Fruit fly (Drosophila melanogaster) whole organism: ENCODE data around the gene hob.

Experiments used
- CG8478 ChIP-seq: fragments of >200 bp; optimal IDR thresholded peaks from 2 replicates; lab custom pipeline; 2018; ENCODE audit warnings: inconsistent platforms
- Dll ChIP-seq: fragments of >200 bp; optimal IDR thresholded peaks from 2 replicates; lab custom pipeline; 2017
- EcR ChIP-seq, 2 experiments: fragments of >200 bp; optimal IDR thresholded peaks; 2 replicates each; lab custom pipeline; 2017; ENCODE audit warnings: missing biosample characterization in 2 of 2, missing genetic modification characterization in 2 of 2, missing genetic modification reagents in 2 of 2
- pan ChIP-seq: fragments of >200 bp; optimal IDR thresholded peaks from 2 replicates; lab custom pipeline; 2017
- psq ChIP-seq: fragments of >200 bp; optimal IDR thresholded peaks from 2 replicates; lab custom pipeline; 2017
- usp ChIP-seq: fragments of >200 bp; optimal IDR thresholded peaks from 2 replicates; lab custom pipeline; 2017; ENCODE audit warnings: missing biosample characterization, missing genetic modification characterization, mixed read lengths

Gene hob

DNA sequence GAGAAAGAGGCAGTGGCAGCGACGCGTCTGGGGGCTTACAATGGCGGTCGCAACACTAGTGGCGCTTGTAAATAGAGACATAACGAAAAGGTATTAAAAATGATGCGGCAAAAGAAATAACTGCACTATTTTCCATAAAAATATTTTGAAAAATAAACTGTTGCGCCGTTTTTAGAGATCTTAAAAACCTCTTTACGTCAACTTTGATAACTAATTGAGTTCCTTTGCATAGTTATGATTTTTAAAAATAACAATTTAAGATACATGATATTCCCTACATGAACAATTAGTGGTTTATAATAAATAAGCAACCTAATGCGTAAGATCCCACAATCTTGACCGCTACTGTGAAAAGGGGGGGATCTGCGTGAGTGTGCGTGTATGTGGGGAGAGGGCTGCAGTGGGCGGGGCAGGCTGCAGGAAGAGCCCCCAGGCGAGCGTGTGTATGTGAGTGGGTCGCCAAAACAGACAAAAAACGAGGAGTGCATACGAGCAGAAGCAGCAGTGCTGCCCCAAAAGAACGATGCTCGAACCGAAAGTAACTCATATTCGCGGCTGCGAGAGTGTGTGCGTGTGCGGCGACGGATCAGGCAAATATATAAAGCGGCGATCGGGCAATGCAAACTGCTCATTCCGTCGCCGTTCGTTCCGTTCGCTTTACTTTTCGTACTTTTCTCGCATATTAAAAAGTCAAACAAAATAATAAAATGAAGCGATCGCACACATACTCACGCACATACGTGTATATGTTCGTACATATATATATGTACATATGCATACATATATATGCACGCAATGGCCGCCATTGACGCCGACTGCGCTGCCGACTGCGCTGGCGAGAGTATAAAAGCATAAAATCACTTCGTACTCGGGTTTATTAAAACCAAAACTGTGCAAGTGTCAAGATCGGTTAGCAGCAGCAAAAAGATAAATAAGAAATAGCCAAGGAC lies 30.3 kb upstream of the hob start:
- TF ChIP-seq EcR (GFP tag; optimal IDR thresholded peaks at IDR 0.05; lab: Kevin White, UChicago) (no peak), pan (lab: Kevin White, UChicago) (no peak), usp (GFP tag; lab: Kevin White, UChicago) (no peak)

DNA sequence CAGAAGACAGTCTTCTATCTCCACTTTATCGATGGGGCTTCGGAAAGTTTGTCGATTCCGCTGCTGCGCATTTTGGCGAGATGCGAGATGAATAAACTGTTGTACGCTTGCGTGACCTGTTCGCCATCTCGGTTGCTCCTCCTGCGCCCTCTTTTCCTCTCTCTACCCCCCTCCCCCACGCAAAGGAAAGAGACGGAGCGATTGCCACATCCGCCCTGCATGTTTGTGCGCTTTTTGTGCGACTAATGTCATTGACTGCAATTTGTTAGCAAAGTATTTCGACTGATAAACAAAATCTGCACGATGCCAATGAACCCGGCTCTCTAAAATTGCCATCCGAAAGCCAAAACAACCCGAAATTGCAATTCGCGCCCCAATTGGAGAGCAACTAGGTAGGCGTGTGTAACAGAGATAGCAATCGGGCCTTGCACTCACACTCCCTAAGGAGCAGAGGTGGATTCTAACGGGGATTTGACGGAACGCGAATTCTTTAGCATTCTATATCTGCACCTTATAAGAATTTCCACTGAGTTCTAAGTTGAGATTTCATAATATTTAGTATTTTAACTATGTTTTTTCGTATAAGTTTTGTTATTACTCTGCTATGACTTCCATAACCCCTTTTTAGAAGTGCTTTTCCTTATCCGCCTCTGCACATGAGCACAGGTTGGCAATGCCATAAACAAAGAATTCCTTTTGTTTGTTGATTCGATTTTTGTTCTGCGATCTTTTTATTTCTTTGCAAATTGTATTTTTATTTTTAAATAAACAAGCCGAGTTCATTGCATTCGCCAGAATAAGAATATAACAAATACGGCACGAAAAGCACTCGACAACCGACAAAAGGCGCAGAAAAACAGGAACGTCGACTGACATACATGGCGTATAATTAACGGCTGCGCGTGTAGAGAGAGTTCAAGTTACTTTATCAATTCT lies 28.7 kb upstream of the hob start, which contains the start of gene CG43389:
Gene CG43389 (plus strand): TSS at position 886 of the 936 bp plus-strand sequence.
- TF ChIP-seq EcR (GFP tag; optimal IDR thresholded peaks at IDR 0.05; lab: Kevin White, UChicago) (peak; percentile 66 to 92), Dll (lab: Kevin White, UChicago) (peak; percentile 24), CG8478 (lab: Kevin White, UChicago) (peak; percentile 57), usp (GFP tag; lab: Kevin White, UChicago) (no peak), psq (lab: Kevin White, UChicago) (no peak), pan (lab: Kevin White, UChicago) (no peak)

DNA sequence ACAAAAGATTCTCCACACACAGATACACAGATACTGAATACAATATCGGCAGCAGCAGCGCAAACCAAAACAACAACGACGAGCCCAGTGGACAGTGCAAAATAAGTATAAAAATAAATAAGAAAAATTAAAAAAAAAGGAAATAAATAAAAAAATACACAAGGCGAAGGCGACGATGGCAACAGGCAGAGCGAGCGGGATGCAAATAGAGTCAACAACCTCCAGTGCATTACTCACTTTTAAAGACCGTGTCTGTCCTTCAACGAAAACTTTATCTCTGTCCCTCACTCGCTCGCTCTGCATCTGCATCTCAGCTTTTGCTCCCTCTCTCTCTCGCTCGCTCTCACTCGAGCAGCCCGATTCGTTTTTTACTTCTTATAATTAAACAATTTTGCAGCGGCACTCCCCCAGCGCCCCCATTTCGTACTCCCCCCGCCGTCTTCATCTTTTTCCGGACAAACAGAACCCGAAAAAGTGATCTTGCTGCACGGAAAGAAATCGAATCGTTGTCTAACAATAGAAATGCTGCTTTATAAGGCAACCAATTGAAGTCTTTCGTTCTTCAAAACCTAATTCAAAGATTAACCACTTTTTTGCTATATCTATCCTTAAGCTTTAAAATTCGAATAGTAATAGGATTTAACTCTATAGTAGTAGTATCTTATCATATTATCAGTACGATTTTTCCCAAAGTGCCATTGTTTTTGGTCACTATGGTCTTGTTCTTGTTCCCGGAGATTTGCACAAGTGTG lies 27.8 kb upstream of the hob start:
- TF ChIP-seq psq (lab: Kevin White, UChicago): no peak
- TF ChIP-seq Dll (lab: Kevin White, UChicago): peak; percentile 69
- TF ChIP-seq EcR (GFP tag; optimal IDR thresholded peaks at IDR 0.05; lab: Kevin White, UChicago): peak; percentile 87 to 93

DNA sequence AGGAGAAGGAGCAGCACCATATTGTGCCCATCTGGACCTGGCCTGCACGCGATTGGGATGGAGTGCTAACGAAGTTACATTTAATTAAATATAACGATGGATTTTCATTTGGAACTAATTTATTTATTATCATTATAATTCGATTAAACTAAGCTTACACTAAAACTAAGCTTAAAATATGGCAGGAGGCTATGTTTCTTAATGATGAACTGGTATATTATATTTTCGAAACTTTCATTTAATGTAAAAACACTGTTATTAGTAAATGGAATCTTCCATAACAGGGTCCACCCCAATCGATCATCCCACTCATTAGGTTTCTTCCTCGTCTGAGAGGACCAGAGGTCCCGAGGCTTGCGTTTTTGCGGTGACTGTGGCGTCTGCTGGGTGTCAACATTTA lies 26.5 kb upstream of the hob start:
- TF ChIP-seq usp (GFP tag; lab: Kevin White, UChicago) (no peak), psq (lab: Kevin White, UChicago) (no peak)

DNA sequence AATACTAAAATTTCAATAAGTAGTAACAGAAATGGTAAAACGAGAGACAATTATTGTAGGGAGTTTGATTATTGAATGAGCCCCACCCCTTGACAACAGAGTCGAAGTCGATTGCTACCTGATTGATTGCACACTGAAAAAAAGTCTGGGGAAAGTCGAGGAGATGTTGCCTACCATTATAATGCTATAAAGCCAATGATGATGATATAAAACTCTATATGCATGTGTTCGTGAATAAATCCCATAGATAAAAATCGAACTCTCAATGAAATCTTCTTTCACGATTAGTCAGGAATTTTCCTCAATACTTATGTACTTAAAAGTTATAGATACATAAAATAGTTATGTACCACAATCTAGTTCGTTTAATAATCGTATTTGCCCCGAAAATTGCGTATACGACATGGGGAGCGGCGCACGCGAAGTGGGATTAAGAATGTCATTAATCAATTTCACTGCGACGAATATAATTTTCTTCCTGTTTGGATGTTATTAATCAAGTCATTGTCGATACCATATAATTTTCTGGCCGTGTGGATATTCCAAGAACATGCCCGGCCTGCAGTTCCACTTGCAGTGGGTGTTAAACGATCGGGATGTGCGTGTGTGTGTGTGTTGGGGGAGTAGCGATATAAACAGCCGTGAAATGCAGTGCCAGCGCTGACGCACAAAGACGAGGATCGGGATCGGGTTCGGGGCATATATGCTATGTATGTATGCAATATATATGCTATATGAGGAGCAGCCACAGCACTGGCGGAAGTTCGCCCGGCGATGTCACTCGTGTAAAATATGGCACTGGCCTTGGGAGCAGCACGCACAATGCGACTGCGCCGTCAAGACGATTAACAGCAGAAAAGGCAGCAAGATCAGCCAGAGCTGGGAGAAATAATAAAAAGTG lies 25.8 kb upstream of the hob start, which contains the start of gene CG12078:
Gene CG12078 (minus strand): TSS at position 51 of the 901 bp plus-strand sequence.
- TF ChIP-seq EcR (GFP tag; optimal IDR thresholded peaks at IDR 0.05; lab: Kevin White, UChicago): no peak
- no peak for TF ChIP-seq CG8478 (lab: Kevin White, UChicago)
- TF ChIP-seq Dll (lab: Kevin White, UChicago): no peak
- TF ChIP-seq pan (lab: Kevin White, UChicago): no peak
- no peak for TF ChIP-seq usp (GFP tag; lab: Kevin White, UChicago)
- no peak for TF ChIP-seq psq (lab: Kevin White, UChicago)

DNA sequence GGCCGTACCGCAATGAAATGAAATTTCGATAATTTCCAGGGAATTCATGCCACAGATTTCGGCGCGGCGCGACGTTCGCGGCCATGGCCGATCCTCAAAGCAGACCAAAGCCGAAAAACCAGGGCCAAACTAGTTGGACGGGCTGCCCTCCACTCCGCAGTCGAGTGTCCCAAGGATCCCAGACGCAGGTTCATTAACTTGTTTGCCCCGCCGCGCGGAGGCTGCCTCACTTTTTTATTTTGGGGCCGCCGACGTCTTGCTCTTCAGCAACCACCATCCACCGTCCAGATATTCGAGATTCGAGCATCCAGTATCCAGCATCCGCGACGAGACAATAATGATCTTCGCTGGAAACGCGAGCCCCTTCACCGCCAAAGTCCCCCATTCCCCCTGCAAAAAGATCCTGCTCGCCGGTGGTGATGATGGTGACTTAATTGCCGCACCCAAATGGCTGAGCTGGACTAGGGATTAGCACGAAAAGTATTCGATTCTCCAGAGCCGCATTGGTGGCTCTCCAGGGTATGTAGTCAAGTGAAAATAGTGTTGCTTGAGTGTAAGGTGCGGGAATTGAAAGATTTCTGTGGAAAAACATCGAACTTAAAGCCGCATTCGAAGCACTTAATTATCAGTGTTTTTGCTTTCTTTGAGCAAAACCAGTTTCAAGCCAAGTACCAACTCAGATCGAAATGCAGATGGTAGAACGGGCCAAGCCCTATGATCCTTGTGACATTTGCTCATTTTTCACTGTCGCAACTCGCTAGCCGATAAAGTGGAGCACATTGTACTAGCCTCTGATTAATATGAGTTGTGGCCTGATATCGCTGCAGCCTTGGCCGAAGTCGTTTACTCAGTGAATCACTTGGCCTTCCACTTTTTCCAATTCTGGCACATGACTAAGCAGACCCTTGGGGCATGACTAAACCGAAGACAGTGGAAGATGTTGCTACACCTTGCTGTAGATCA lies 23.7 kb upstream of the hob start:
- TF ChIP-seq CG8478 (lab: Kevin White, UChicago) (no peak), EcR (GFP tag; optimal IDR thresholded peaks at IDR 0.05; lab: Kevin White, UChicago) (peak; percentile 43 to 69)

DNA sequence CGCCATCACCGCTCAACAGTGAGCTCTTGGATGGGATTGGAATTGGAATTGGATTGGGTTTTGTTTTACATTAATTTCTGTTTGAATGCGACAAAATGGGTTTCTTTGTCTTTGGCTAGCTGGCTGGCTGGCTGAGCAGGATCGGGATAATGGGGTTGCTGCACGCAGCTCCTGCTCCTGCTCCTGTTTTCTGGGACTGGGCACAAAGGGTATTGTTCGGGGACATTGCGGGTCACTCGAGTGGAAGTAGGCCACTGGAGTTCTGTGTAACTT lies 22.6 kb upstream of the hob start:
- TF ChIP-seq psq (lab: Kevin White, UChicago) (no peak), EcR (GFP tag; optimal IDR thresholded peaks at IDR 0.05; lab: Kevin White, UChicago) (peak in 1 of 2 experiments; percentile 61)

DNA sequence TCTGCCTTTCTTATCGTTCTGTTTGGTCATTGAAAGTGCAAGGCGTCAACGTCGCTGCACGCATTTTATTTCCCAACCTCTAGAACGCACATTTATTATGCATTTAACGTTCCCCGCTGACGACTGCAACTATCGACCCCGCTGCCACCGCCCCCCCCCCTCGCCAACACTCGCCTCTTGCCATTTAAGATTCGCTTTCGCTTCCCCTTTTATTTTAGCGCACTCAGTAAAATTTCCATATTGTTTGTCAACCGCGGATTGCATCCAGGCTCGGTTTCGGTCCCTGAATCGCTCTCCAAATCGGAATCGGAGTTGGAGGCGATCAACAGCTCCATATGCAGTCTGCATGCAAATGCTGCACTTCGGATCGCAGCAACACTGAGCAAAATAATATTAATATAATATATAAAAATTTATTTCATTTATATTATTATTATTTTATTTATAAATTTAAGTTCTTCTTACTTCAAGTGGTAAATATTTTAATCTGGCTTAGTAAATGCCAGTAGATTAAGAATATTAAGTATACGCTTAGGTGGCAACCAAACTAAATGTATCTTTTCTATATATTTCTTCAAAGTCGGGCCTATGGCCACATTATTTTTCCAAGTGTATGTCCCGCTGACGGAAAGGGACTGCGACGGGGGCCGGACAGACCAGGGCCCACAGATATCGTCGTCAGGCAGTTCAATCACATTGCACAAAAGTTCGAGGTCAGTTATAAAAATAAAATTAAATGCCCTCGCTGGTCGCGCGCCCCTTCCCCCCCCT lies 22.1 kb upstream of the hob start:
- TF ChIP-seq Dll (lab: Kevin White, UChicago) (no peak), EcR (GFP tag; optimal IDR thresholded peaks at IDR 0.05; lab: Kevin White, UChicago) (no peak), pan (lab: Kevin White, UChicago) (no peak), psq (lab: Kevin White, UChicago) (no peak), usp (GFP tag; lab: Kevin White, UChicago) (no peak), CG8478 (lab: Kevin White, UChicago) (no peak)
